Worm (Caenorhabditis elegans) whole organism, dauer: ENCODE results near the gene mfsd-11.

Experiments
- unc-62 ChIP-seq: sonication (generic microtip); optimal IDR thresholded peaks from 2 replicates; lab custom pipeline; 2017; ENCODE audit warnings: missing biosample characterization, missing genetic modification reagents, missing genetic modification characterization

mfsd-11 gene

ce11 chrX:12178351-12179089, 24.6 kb upstream of the mfsd-11 start:
- no peak for TF ChIP-seq unc-62

ce11 chrX:12177521-12177920, 23.6 kb upstream of the mfsd-11 start:
- no peak for TF ChIP-seq unc-62

- no peak for TF ChIP-seq unc-62
These were observed 23.0 kb upstream of the mfsd-11 start for ce11 chrX:12176873-12177293.

ce11 chrX:12176394-12176793, 22.5 kb upstream of the mfsd-11 start:
- no peak for TF ChIP-seq unc-62

- no peak for TF ChIP-seq unc-62
These were observed 21.9 kb upstream of the mfsd-11 start for ce11 chrX:12175667-12176278.

ce11 chrX:12174686-12175404, 20.9 kb upstream of the mfsd-11 start:
- no peak for TF ChIP-seq unc-62

- no peak for TF ChIP-seq unc-62
These were observed 20.1 kb upstream of the mfsd-11 start for ce11 chrX:12173989-12174388.

- TF ChIP-seq unc-62, result no peak
These were observed 18.7 kb upstream of the mfsd-11 start for ce11 chrX:12172482-12173134.

- no peak for TF ChIP-seq unc-62
These were observed 17.9 kb upstream of the mfsd-11 start, which contains the start of gene F57G12.1 for ce11 chrX:12171631-12172348. Gene F57G12.1, minus strand, starts transcription at chrX:12171681.

ce11 chrX:12169390-12169789, 15.5 kb upstream of the mfsd-11 start:
- TF ChIP-seq unc-62, result no peak

- no peak for TF ChIP-seq unc-62
These were observed 14.9 kb upstream of the mfsd-11 start for ce11 chrX:12168765-12169164.

ce11 chrX:12167632-12168377, 13.9 kb upstream of the mfsd-11 start:
- no peak for TF ChIP-seq unc-62

ce11 chrX:12164943-12165342, 11.0 kb upstream of the mfsd-11 start:
- TF ChIP-seq unc-62, result no peak

- TF ChIP-seq unc-62, result no peak
These were observed 10.1 kb upstream of the mfsd-11 start for ce11 chrX:12164047-12164446.

ce11 chrX:12162659-12163058, 8.8 kb upstream of the mfsd-11 start:
- TF ChIP-seq unc-62, result no peak
